Fruit fly (Drosophila melanogaster) whole organism, pupa: Measurements from ENCODE around the gene PH4alphaSG2.

Experiments
- CG10348 ChIP-seq: fragments of 200-800 bp; sonication (Bioruptor generic); IDR thresholded peaks from 2 replicates; pipeline ENCODE4 v1.3.6; 2022; ENCODE audit warnings: missing biosample characterization, missing genetic modification characterization
- CG12605 ChIP-seq: fragments of 200-800 bp; sonication (Bioruptor generic); IDR thresholded peaks from 2 replicates; pipeline ENCODE4 v1.3.6; 2022; ENCODE audit warnings: missing biosample characterization, missing genetic modification characterization
- CG13204 ChIP-seq: fragments of 200-800 bp; sonication (Bioruptor generic); optimal IDR thresholded peaks from 2 replicates; lab custom pipeline; 2018; ENCODE audit warnings: missing biosample characterization, mild to moderate bottlenecking, missing genetic modification characterization, moderate library complexity
- CG32121 ChIP-seq: fragments of 200-800 bp; sonication (Bioruptor generic); IDR thresholded peaks from 2 replicates; pipeline ENCODE4 v1.3.6; 2022; ENCODE audit warnings: missing biosample characterization, missing genetic modification characterization
- CG4496 ChIP-seq: fragments of 200-800 bp; sonication (Bioruptor generic); IDR thresholded peaks from 3 replicates; pipeline ENCODE4 v1.3.6; 2022; ENCODE audit warnings: missing biosample characterization, missing genetic modification characterization
- CG8159 ChIP-seq: fragments of 200-800 bp; sonication (Bioruptor generic); optimal IDR thresholded peaks from 3 replicates; lab custom pipeline; 2018; ENCODE audit warnings: missing biosample characterization, mild to moderate bottlenecking, missing genetic modification characterization, moderate library complexity
- CG8301 ChIP-seq: fragments of 200-800 bp; sonication (Bioruptor generic); optimal IDR thresholded peaks from 2 replicates; lab custom pipeline; 2018; ENCODE audit warnings: missing biosample characterization, mild to moderate bottlenecking, missing genetic modification characterization
- EcR ChIP-seq: fragments of 200-800 bp; sonication (Bioruptor generic); optimal IDR thresholded peaks from 3 replicates; lab custom pipeline; 2019; ENCODE audit warnings: missing biosample characterization, missing genetic modification characterization, mild to moderate bottlenecking, moderate library complexity, missing genetic modification reagents
- Ets98B ChIP-seq: fragments of 200-800 bp; sonication (Bioruptor generic); IDR thresholded peaks from 2 replicates; pipeline ENCODE4 v1.3.6; 2022; ENCODE audit warnings: missing biosample characterization, missing genetic modification characterization
- Pif1A ChIP-seq: fragments of 200-800 bp; sonication (Bioruptor generic); optimal IDR thresholded peaks from 3 replicates; lab custom pipeline; 2016; ENCODE audit warnings: missing biosample characterization, missing genetic modification characterization
- fd96Ca ChIP-seq: fragments of 200-800 bp; sonication (Bioruptor generic); IDR thresholded peaks from 3 replicates; pipeline ENCODE4 v1.3.6; 2022; ENCODE audit warnings: missing biosample characterization, missing genetic modification characterization

DNA sequence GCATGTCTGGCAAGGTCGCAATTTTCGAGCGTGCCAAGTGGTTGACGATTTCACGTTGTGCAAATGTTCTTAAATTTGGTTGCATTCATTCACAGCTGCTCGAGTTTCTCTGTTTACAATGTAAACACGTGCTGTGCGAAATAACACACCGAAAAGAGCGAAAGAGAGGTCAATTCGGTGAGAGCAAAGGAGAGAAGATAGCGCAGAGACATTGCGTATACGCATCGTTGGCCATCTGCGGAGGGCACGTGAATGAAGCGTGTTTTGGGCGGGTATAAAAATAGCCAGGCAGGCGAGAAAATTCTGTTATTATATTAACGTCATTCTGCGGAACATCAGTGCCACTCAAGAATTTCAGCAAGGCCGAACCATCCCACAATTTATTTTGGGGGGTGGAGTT lies 35.4 kb upstream of the PH4alphaSG2 start:
- no peak for TF ChIP-seq EcR (GFP tag; lab: Kevin White, UChicago)
- TF ChIP-seq CG8301 (tag; lab: Kevin White, UChicago): no peak
- no peak for TF ChIP-seq fd96Ca (GFP tag; lab: Robert Waterston, UW)
- TF ChIP-seq CG8159: no peak
- no peak for TF ChIP-seq Pif1A (GFP tag; lab: Kevin White, UChicago)
- TF ChIP-seq CG12605 (GFP tag; lab: Robert Waterston, UW): no peak
- TF ChIP-seq CG10348: no peak
- no peak for TF ChIP-seq CG32121
- no peak for TF ChIP-seq CG4496 (GFP tag; lab: Robert Waterston, UW)
- no peak for TF ChIP-seq Ets98B (GFP tag; lab: Robert Waterston, UW)
- TF ChIP-seq CG13204 (GFP tag; lab: Kevin White, UChicago): no peak
